Fruit fly (Drosophila melanogaster) whole organism, embryonic: ENCODE results near the gene CG14036.

Experiments
- BEAF-32 ChIP-seq: fragments of 200-800 bp; sonication (Bioruptor generic); optimal IDR thresholded peaks from 3 replicates; lab custom pipeline; 2017; ENCODE audit warnings: missing biosample characterization, missing genetic modification characterization, mild to moderate bottlenecking, moderate library complexity, missing genetic modification reagents
- Bgb ChIP-seq: fragments of 200-800 bp; sonication (Bioruptor generic); IDR thresholded peaks from 2 replicates; pipeline ENCODE4 v1.3.6; 2022; ENCODE audit warnings: missing biosample characterization, missing genetic modification characterization; ENCODE audit not compliant: partially characterized antibody
- Blimp-1 ChIP-seq: fragments of 200-800 bp; sonication (Bioruptor generic); optimal IDR thresholded peaks from 3 replicates; lab custom pipeline; 2018; ENCODE audit warnings: missing biosample characterization, missing genetic modification characterization, mild to moderate bottlenecking, moderate library complexity, missing genetic modification reagents
- CG10267 ChIP-seq: fragments of 200-800 bp; sonication (Bioruptor generic); optimal IDR thresholded peaks from 2 replicates; lab custom pipeline; 2018; ENCODE audit warnings: missing biosample characterization, mild to moderate bottlenecking, missing genetic modification characterization, moderate library complexity
- CG10274 ChIP-seq: fragments of 200-800 bp; sonication (Bioruptor generic); optimal IDR thresholded peaks from 3 replicates; lab custom pipeline; 2017; ENCODE audit warnings: missing biosample characterization, mild to moderate bottlenecking, missing genetic modification characterization
- CG11560 ChIP-seq: fragments of 200-800 bp; sonication (Bioruptor generic); IDR thresholded peaks from 3 replicates; pipeline ENCODE4 v1.3.6; 2022; ENCODE audit warnings: missing biosample characterization, missing genetic modification characterization
- CG12219 ChIP-seq: fragments of 200-800 bp; sonication (Bioruptor generic); optimal IDR thresholded peaks from 3 replicates; lab custom pipeline; 2018; ENCODE audit warnings: missing biosample characterization, mild to moderate bottlenecking, missing genetic modification characterization
- CG13624 ChIP-seq: fragments of 200-800 bp; sonication (Bioruptor generic); optimal IDR thresholded peaks from 2 replicates; lab custom pipeline; 2016; ENCODE audit warnings: missing biosample characterization, missing genetic modification characterization
- CG2116 ChIP-seq: fragments of 200-800 bp; sonication (Bioruptor generic); optimal IDR thresholded peaks from 3 replicates; lab custom pipeline; 2018; ENCODE audit warnings: missing biosample characterization, mild to moderate bottlenecking, missing genetic modification characterization
- CG2120 ChIP-seq: fragments of 200-800 bp; sonication (Bioruptor generic); optimal IDR thresholded peaks from 3 replicates; lab custom pipeline; 2016; ENCODE audit warnings: missing biosample characterization, missing genetic modification characterization
- CG2712 ChIP-seq: fragments of 200-800 bp; optimal IDR thresholded peaks from 3 replicates; lab custom pipeline; 2019; ENCODE audit warnings: missing biosample characterization, mild to moderate bottlenecking, missing genetic modification characterization, moderate library complexity
- CG34224 ChIP-seq: fragments of 200-800 bp; sonication (Bioruptor generic); IDR thresholded peaks from 3 replicates; pipeline ENCODE4 v1.3.6; 2022; ENCODE audit warnings: missing biosample characterization, missing genetic modification characterization; ENCODE audit not compliant: partially characterized antibody
- CG34422 ChIP-seq: fragments of 200-800 bp; sonication (Bioruptor generic); IDR thresholded peaks from 3 replicates; pipeline ENCODE4 v1.3.6; 2022; ENCODE audit warnings: missing biosample characterization, missing genetic modification characterization
- CG3847 ChIP-seq: fragments of 200-800 bp; sonication (Bioruptor generic); IDR thresholded peaks from 2 replicates; pipeline ENCODE4 v1.3.6; 2022; ENCODE audit warnings: missing biosample characterization, missing genetic modification characterization
- CG42726 ChIP-seq: fragments of 200-800 bp; sonication (Bioruptor generic); IDR thresholded peaks from 2 replicates; pipeline ENCODE4 v1.3.6; 2022; ENCODE audit warnings: missing biosample characterization, missing genetic modification characterization; ENCODE audit not compliant: partially characterized antibody
- CG4617 ChIP-seq: fragments of 200-800 bp; sonication (Bioruptor generic); optimal IDR thresholded peaks from 3 replicates; lab custom pipeline; 2016; ENCODE audit warnings: missing biosample characterization, missing genetic modification characterization, borderline replicate concordance
- CG6254 ChIP-seq: fragments of 200-800 bp; sonication (Bioruptor generic); optimal IDR thresholded peaks from 3 replicates; lab custom pipeline; 2017; ENCODE audit warnings: mild to moderate bottlenecking, missing biosample characterization, missing genetic modification reagents, missing genetic modification characterization
- CG7987 ChIP-seq: fragments of 200-800 bp; sonication (Bioruptor generic); optimal IDR thresholded peaks from 2 replicates; lab custom pipeline; 2018; ENCODE audit warnings: missing biosample characterization, mild to moderate bottlenecking, missing genetic modification characterization, moderate library complexity
- CG9437 ChIP-seq: fragments of 200-800 bp; sonication (Bioruptor generic); optimal IDR thresholded peaks from 2 replicates; lab custom pipeline; 2018; ENCODE audit warnings: missing biosample characterization, mild to moderate bottlenecking, missing genetic modification characterization
- CG9609 ChIP-seq: fragments of 200-800 bp; sonication (Bioruptor generic); optimal IDR thresholded peaks from 3 replicates; lab custom pipeline; 2016; ENCODE audit warnings: missing biosample characterization, missing genetic modification characterization
- CG9932 ChIP-seq: fragments of 200-800 bp; sonication (Bioruptor generic); IDR thresholded peaks from 2 replicates; pipeline ENCODE4 v1.3.6; 2022; ENCODE audit warnings: missing biosample characterization, missing genetic modification characterization
- CTCF ChIP-seq: fragments of 200-800 bp; sonication (Bioruptor generic); optimal IDR thresholded peaks from 2 replicates; lab custom pipeline; 2017; ENCODE audit warnings: missing biosample characterization, mild to moderate bottlenecking, missing genetic modification characterization, moderate library complexity
- Fer1 ChIP-seq: fragments of 200-800 bp; sonication (Bioruptor generic); optimal IDR thresholded peaks from 2 replicates; lab custom pipeline; 2017; ENCODE audit warnings: missing biosample characterization, mild to moderate bottlenecking, missing genetic modification characterization
- Gug ChIP-seq: fragments of 200-800 bp; sonication (Bioruptor generic); IDR thresholded peaks from 4 replicates; pipeline ENCODE4 v1.3.6; 2022; ENCODE audit warnings: missing biosample characterization, missing genetic modification characterization
- HmgD ChIP-seq: fragments of 200-800 bp; sonication (Bioruptor generic); optimal IDR thresholded peaks from 3 replicates; lab custom pipeline; 2016; ENCODE audit warnings: missing biosample characterization, missing genetic modification characterization
- MESR4 ChIP-seq: fragments of 200-800 bp; sonication (Bioruptor generic); optimal IDR thresholded peaks from 2 replicates; lab custom pipeline; 2018; ENCODE audit warnings: missing biosample characterization, mild to moderate bottlenecking, missing genetic modification characterization, moderate library complexity
- Med ChIP-seq: fragments of 200-800 bp; sonication (Bioruptor generic); peaks from one replicate; lab custom pipeline; 2016; ENCODE audit warnings: missing biosample characterization, missing genetic modification characterization, mild to moderate bottlenecking, inconsistent platforms, moderate library complexity
- Ptx1 ChIP-seq: fragments of 200-800 bp; sonication (Bioruptor generic); IDR thresholded peaks from 2 replicates; pipeline ENCODE4 v1.3.6; 2022; ENCODE audit warnings: missing biosample characterization, missing genetic modification characterization
- Six4 ChIP-seq: fragments of 200-800 bp; sonication (Bioruptor generic); optimal IDR thresholded peaks from 2 replicates; lab custom pipeline; 2016; ENCODE audit warnings: missing biosample characterization, missing genetic modification characterization
- amos ChIP-seq: fragments of 200-800 bp; sonication (Bioruptor generic); IDR thresholded peaks from 2 replicates; pipeline ENCODE4 v1.3.6; 2022; ENCODE audit warnings: missing biosample characterization, missing genetic modification characterization; ENCODE audit not compliant: partially characterized antibody
- ash1 ChIP-seq: fragments of 200-800 bp; sonication (Bioruptor generic); optimal IDR thresholded peaks from 2 replicates; lab custom pipeline; 2018; ENCODE audit warnings: missing biosample characterization, mild to moderate bottlenecking, missing genetic modification characterization
- bab2 ChIP-seq: fragments of 200-800 bp; sonication (Bioruptor generic); optimal IDR thresholded peaks from 2 replicates; lab custom pipeline; 2016; ENCODE audit warnings: missing biosample characterization, missing genetic modification characterization
- bbx ChIP-seq: fragments of 200-800 bp; sonication (Bioruptor generic); IDR thresholded peaks from 2 replicates; pipeline ENCODE4 v1.3.6; 2022; ENCODE audit warnings: missing biosample characterization, missing genetic modification characterization; ENCODE audit not compliant: partially characterized antibody
- bigmax ChIP-seq: fragments of 200-800 bp; sonication (Bioruptor generic); optimal IDR thresholded peaks from 2 replicates; lab custom pipeline; 2018; ENCODE audit warnings: missing biosample characterization, mild to moderate bottlenecking, missing genetic modification characterization
- chm ChIP-seq: fragments of 200-800 bp; sonication (Bioruptor generic); IDR thresholded peaks from 2 replicates; pipeline ENCODE4 v1.3.6; 2022; ENCODE audit warnings: missing biosample characterization, missing genetic modification characterization
- ci ChIP-seq: fragments of 200-800 bp; sonication (Bioruptor generic); IDR thresholded peaks from 3 replicates; pipeline ENCODE4 v1.3.6; 2022; ENCODE audit warnings: missing biosample characterization, missing genetic modification characterization
- crp ChIP-seq, 2 experiments: fragments of 200-800 bp; sonication (Bioruptor generic); optimal IDR thresholded peaks; 2 replicates in 1 of 2; 3 replicates in 1 of 2; lab custom pipeline; 2017; ENCODE audit warnings: missing biosample characterization in 2 of 2, missing genetic modification characterization in 2 of 2, mild to moderate bottlenecking in 1 of 2, moderate library complexity in 1 of 2
- dati ChIP-seq: fragments of 200-800 bp; sonication (Bioruptor generic); IDR thresholded peaks from 2 replicates; pipeline ENCODE4 v1.3.6; 2022; ENCODE audit warnings: missing biosample characterization, missing genetic modification characterization
- fd3F ChIP-seq: fragments of 200-800 bp; sonication (Bioruptor generic); optimal IDR thresholded peaks from 2 replicates; lab custom pipeline; 2018; ENCODE audit warnings: missing biosample characterization, mild to moderate bottlenecking, missing genetic modification characterization, moderate library complexity
- ind ChIP-seq: fragments of 200-800 bp; sonication (Bioruptor generic); optimal IDR thresholded peaks from 3 replicates; lab custom pipeline; 2016; ENCODE audit warnings: missing biosample characterization, missing genetic modification characterization
- luna ChIP-seq: fragments of 200-800 bp; sonication (Bioruptor generic); optimal IDR thresholded peaks from 2 replicates; lab custom pipeline; 2016; ENCODE audit warnings: missing biosample characterization, missing genetic modification characterization
- mld ChIP-seq: fragments of 200-800 bp; sonication (Bioruptor generic); IDR thresholded peaks from 3 replicates; pipeline ENCODE4 v1.3.6; 2022; ENCODE audit warnings: missing biosample characterization, missing genetic modification characterization; ENCODE audit not compliant: partially characterized antibody
- pita ChIP-seq: fragments of 200-800 bp; sonication (Bioruptor generic); optimal IDR thresholded peaks from 2 replicates; lab custom pipeline; 2017; ENCODE audit warnings: missing biosample characterization, mild to moderate bottlenecking, missing genetic modification characterization
- sob ChIP-seq: fragments of 200-800 bp; sonication (Bioruptor generic); IDR thresholded peaks from 2 replicates; pipeline ENCODE4 v1.3.6; 2022; ENCODE audit warnings: missing biosample characterization, missing genetic modification characterization
- stwl ChIP-seq: fragments of 200-800 bp; sonication (Bioruptor generic); optimal IDR thresholded peaks from 3 replicates; lab custom pipeline; 2018; ENCODE audit warnings: missing biosample characterization, mild to moderate bottlenecking, missing genetic modification characterization, moderate library complexity
- tna ChIP-seq: fragments of 200-800 bp; sonication (Bioruptor generic); IDR thresholded peaks from 2 replicates; pipeline ENCODE4 v1.3.6; 2022; ENCODE audit warnings: missing biosample characterization, missing genetic modification characterization; ENCODE audit not compliant: partially characterized antibody
- trem ChIP-seq: fragments of 200-800 bp; optimal IDR thresholded peaks from 3 replicates; lab custom pipeline; 2019; ENCODE audit warnings: missing biosample characterization, mild to moderate bottlenecking, missing genetic modification characterization, moderate library complexity
- trh ChIP-seq: fragments of 200-800 bp; sonication (Bioruptor generic); optimal IDR thresholded peaks from 2 replicates; lab custom pipeline; 2016; ENCODE audit warnings: missing biosample characterization, missing genetic modification characterization
- twi ChIP-seq: fragments of 200-800 bp; optimal IDR thresholded peaks from 2 replicates; lab custom pipeline; 2019; ENCODE audit warnings: missing biosample characterization, mild to moderate bottlenecking, missing genetic modification characterization, moderate library complexity
- zen2 ChIP-seq: fragments of 200-800 bp; sonication (Bioruptor generic); IDR thresholded peaks from 3 replicates; pipeline ENCODE4 v1.3.6; 2022; ENCODE audit warnings: missing biosample characterization, missing genetic modification characterization; ENCODE audit not compliant: partially characterized antibody

Gene CG14036

dm6 chr2L:5096761-5097160 lies 41.9 kb upstream of the CG14036 start (continued):
- TF ChIP-seq CG4617 (GFP tag; lab: Kevin White, UChicago) (no peak), bigmax (no peak), trh (GFP tag; lab: Kevin White, UChicago) (no peak), pita (no peak), bab2 (no peak), Ptx1 (no peak), CG12219 (GFP tag; lab: Kevin White, UChicago) (peak; percentile 36), tna (no peak), CG9932 (GFP tag; lab: Robert Waterston, UW) (no peak), Six4 (GFP tag; lab: Kevin White, UChicago) (no peak), CG2120 (GFP tag; lab: Kevin White, UChicago) (no peak), CG13624 (GFP tag; lab: Kevin White, UChicago) (no peak), sob (0 out of 2 replicates have a peak, but pooled peaks have one; percentile 27), mld (GFP tag; lab: Robert Waterston, UW) (no peak), fd3F (GFP tag; lab: Kevin White, UChicago) (peak; percentile 8), twi (tag; lab: Kevin White, UChicago) (no peak), CG3847 (no peak), Gug (GFP tag; lab: Robert Waterston, UW) (no peak), luna (no peak), Fer1 (GFP tag; lab: Kevin White, UChicago) (peak; percentile 86), CTCF (no peak), CG11560 (no peak), CG9437 (GFP tag; lab: Kevin White, UChicago) (no peak)

dm6 chr2L:5096222-5096621 lies 41.4 kb upstream of the CG14036 start, which contains the start of gene CG4230:
Gene CG4230 (plus strand): TSS chr2L:5096227.
- peak; percentile 22; the same call in 1 of the 3 replicates for TF ChIP-seq CG34422 (GFP tag; lab: Robert Waterston, UW)
- peak; percentile 65 for TF ChIP-seq trem (tag; lab: Kevin White, UChicago)
- peak; percentile 87 to 99 for TF ChIP-seq crp (GFP tag; optimal IDR thresholded peaks at IDR 0.05; lab: Kevin White, UChicago)
- TF ChIP-seq zen2: peak; percentile 69; the same call in 2 of the 3 replicates
- no peak for TF ChIP-seq CG10274 (GFP tag; lab: Kevin White, UChicago)
- TF ChIP-seq CG42726 (GFP tag; lab: Robert Waterston, UW): peak; percentile 48; the same call in 1 of the 2 replicates
- TF ChIP-seq CG34224 (GFP tag; lab: Robert Waterston, UW): peak; percentile 78
- TF ChIP-seq BEAF-32 (GFP tag; lab: Kevin White, UChicago): peak; percentile 83
- no peak for TF ChIP-seq CG9609 (GFP tag; lab: Kevin White, UChicago)
- no peak for TF ChIP-seq dati
- TF ChIP-seq MESR4 (GFP tag; lab: Kevin White, UChicago): peak; percentile 56
- no peak for TF ChIP-seq ash1 (GFP tag; lab: Kevin White, UChicago)
- peak; percentile 43 for TF ChIP-seq CG2116
- TF ChIP-seq ind (GFP tag; lab: Kevin White, UChicago): no peak
- peak; percentile 45; the same call in 1 of the 3 replicates for TF ChIP-seq ci (GFP tag; lab: Robert Waterston, UW)
- TF ChIP-seq stwl: peak; percentile 30
- TF ChIP-seq CG2712 (tag; lab: Kevin White, UChicago): peak; percentile 30
- TF ChIP-seq Blimp-1: no peak
- TF ChIP-seq CG10267 (tag; lab: Kevin White, UChicago): peak; percentile 17
- TF ChIP-seq CG7987 (GFP tag; lab: Kevin White, UChicago): peak; percentile 17
- peak; percentile 95 for TF ChIP-seq Bgb (GFP tag; lab: Robert Waterston, UW)
- TF ChIP-seq amos (GFP tag; lab: Robert Waterston, UW): peak; percentile 92
- TF ChIP-seq CG4617 (GFP tag; lab: Kevin White, UChicago): peak; percentile 39
- TF ChIP-seq bbx (GFP tag; lab: Robert Waterston, UW): peak; percentile 94
- TF ChIP-seq Med: peak; percentile 67
- no peak for TF ChIP-seq HmgD (GFP tag; lab: Kevin White, UChicago)
- TF ChIP-seq chm (GFP tag; lab: Robert Waterston, UW): peak; percentile 55; the same call in 1 of the 2 replicates
- TF ChIP-seq CG6254 (GFP tag; lab: Kevin White, UChicago): peak; percentile 84
- no peak for TF ChIP-seq luna
